Worm (Caenorhabditis elegans) whole organism, young adult: Measurements from ENCODE around the gene K04C1.3.

Source experiments
- B0336.3 ChIP-seq: fragments of 200-800 bp; sonication (Bioruptor generic); IDR thresholded peaks from 2 replicates; pipeline ENCODE4 v1.3.6; 2022; ENCODE audit warnings: missing genetic modification characterization, missing compliant biosample characterization
- T26A5.8 ChIP-seq: sonication (generic microtip); optimal IDR thresholded peaks from 2 replicates; lab custom pipeline; 2016; ENCODE audit warnings: missing genetic modification characterization, missing compliant biosample characterization
- bed-2 ChIP-seq: fragments of 200-800 bp; sonication (Bioruptor generic); IDR thresholded peaks from 2 replicates; pipeline ENCODE4 v1.3.6; 2022; ENCODE audit warnings: missing genetic modification reagents, missing genetic modification characterization, missing compliant biosample characterization
- dpl-1 ChIP-seq: fragments of 150-350 bp; optimal IDR thresholded peaks from 2 replicates; lab custom pipeline; 2014; ENCODE audit warnings: missing biosample characterization, missing genetic modification reagents, missing genetic modification characterization
- hmg-1.2 ChIP-seq: fragments of 200-800 bp; sonication (Bioruptor generic); IDR thresholded peaks from 2 replicates; pipeline ENCODE4 v1.3.6; 2022; ENCODE audit warnings: missing genetic modification reagents, missing genetic modification characterization, missing compliant biosample characterization
- zfh-2 ChIP-seq: fragments of 200-800 bp; sonication (Bioruptor generic); conservative IDR thresholded peaks from 2 replicates; pipeline ENCODE4 v1.3.6; 2022; ENCODE audit warnings: missing genetic modification reagents, missing genetic modification characterization, missing compliant biosample characterization

ce11 chrX:14234366-14234765, 8.8 kb downstream of the K04C1.3 start, which contains the start of gene srg-36:
- TF ChIP-seq B0336.3 (GFP tag; lab: Robert Waterston, UW) (no peak), T26A5.8 (tag; lab: Kevin White, UChicago) (no peak), bed-2 (GFP tag; lab: Robert Waterston, UW) (no peak), hmg-1.2 (GFP tag; lab: Robert Waterston, UW) (no peak), zfh-2 (no peak), dpl-1 (GFP tag; lab: Kevin White, UChicago) (no peak)
